Fruit fly (Drosophila melanogaster) whole organism, wandering third instar larva: ENCODE measurements around the gene CG12111.

Source experiments
- Abd-B ChIP-seq: fragments of >200 bp; optimal IDR thresholded peaks from 2 replicates; lab custom pipeline; 2017; ENCODE audit warnings: missing biosample characterization, missing genetic modification characterization
- CrebA ChIP-seq: fragments of 200-800 bp; sonication (Bioruptor generic); optimal IDR thresholded peaks from 2 replicates; lab custom pipeline; 2016; ENCODE audit warnings: missing biosample characterization, mild to moderate bottlenecking, missing genetic modification characterization, borderline replicate concordance
- Dif ChIP-seq: fragments of 200-275, 200-300 bp; sonication (Bioruptor generic); optimal IDR thresholded peaks from 2 replicates; lab custom pipeline; 2018; ENCODE audit warnings: missing biosample characterization, missing genetic modification characterization; ENCODE audit not compliant: partially characterized antibody
- GATAd ChIP-seq: sonication (Bioruptor generic); optimal IDR thresholded peaks from 2 replicates; lab custom pipeline; 2016; ENCODE audit warnings: missing biosample characterization, missing genetic modification characterization
- HLH106 ChIP-seq: fragments of 200-800 bp; optimal IDR thresholded peaks from 3 replicates; lab custom pipeline; 2019; ENCODE audit warnings: missing biosample characterization, mild to moderate bottlenecking, missing genetic modification characterization, moderate library complexity
- Hnf4 ChIP-seq: fragments of 200-800 bp; sonication (Bioruptor generic); optimal IDR thresholded peaks from 2 replicates; lab custom pipeline; 2016; ENCODE audit warnings: missing biosample characterization, mild to moderate bottlenecking, missing genetic modification characterization
- Hr83 ChIP-seq: fragments of 200-300 bp; sonication (Bioruptor generic); optimal IDR thresholded peaks from 2 replicates; lab custom pipeline; 2016; ENCODE audit warnings: missing biosample characterization, mild to moderate bottlenecking, missing genetic modification characterization, moderate library complexity; ENCODE audit not compliant: poor library complexity, severe bottlenecking
- Jra ChIP-seq: sonication (Bioruptor generic); optimal IDR thresholded peaks from 2 replicates; lab custom pipeline; 2016; ENCODE audit warnings: missing biosample characterization, missing genetic modification characterization
- Mio ChIP-seq: sonication (Bioruptor generic); optimal IDR thresholded peaks from 2 replicates; lab custom pipeline; 2016; ENCODE audit warnings: missing biosample characterization, missing genetic modification characterization
- Myc ChIP-seq: fragments of >200 bp; optimal IDR thresholded peaks from 2 replicates; lab custom pipeline; 2017
- N ChIP-seq: fragments of >200 bp; optimal IDR thresholded peaks from 2 replicates; lab custom pipeline; 2018; ENCODE audit warnings: missing biosample characterization, missing external identifiers, missing genetic modification characterization
- OdsH ChIP-seq: fragments of 200-800 bp; sonication (Bioruptor generic); optimal IDR thresholded peaks from 2 replicates; lab custom pipeline; 2016; ENCODE audit warnings: missing biosample characterization, mild to moderate bottlenecking, missing genetic modification characterization
- Rel ChIP-seq, 2 experiments: fragments of 200-800 bp; sonication (Bioruptor generic) in 1 of 2; optimal IDR thresholded peaks; 2 replicates in 1 of 2; 3 replicates in 1 of 2; lab custom pipeline; 2016 to 2019; ENCODE audit warnings: mild to moderate bottlenecking in 2 of 2, missing biosample characterization in 2 of 2, missing genetic modification characterization in 2 of 2, moderate library complexity in 1 of 2
- Sp1 ChIP-seq: fragments of 200-800 bp; sonication (Bioruptor generic); optimal IDR thresholded peaks from 3 replicates; lab custom pipeline; 2019; ENCODE audit warnings: missing biosample characterization, mild to moderate bottlenecking, missing genetic modification characterization, moderate library complexity
- Vsx2 ChIP-seq: fragments of 200-300, 225-300 bp; sonication (Bioruptor generic); optimal IDR thresholded peaks from 2 replicates; lab custom pipeline; 2018; ENCODE audit warnings: missing biosample characterization, missing genetic modification characterization; ENCODE audit not compliant: partially characterized antibody
- br ChIP-seq: fragments of 200-800 bp; sonication (Bioruptor generic); optimal IDR thresholded peaks from 2 replicates; lab custom pipeline; 2016; ENCODE audit warnings: missing biosample characterization, missing genetic modification characterization
- brk ChIP-seq: fragments of 200-800 bp; sonication (Bioruptor generic); optimal IDR thresholded peaks from 2 replicates; lab custom pipeline; 2016; ENCODE audit warnings: missing biosample characterization, mild to moderate bottlenecking, missing genetic modification characterization
- dl ChIP-seq, 2 experiments: fragments of 175-275, 200-275 bp in 1 of 2; fragments of 200-275 bp in 1 of 2; sonication (Bioruptor generic); optimal IDR thresholded peaks; lab custom pipeline; 2018; ENCODE audit warnings: mild to moderate bottlenecking in 2 of 2, missing biosample characterization in 2 of 2, missing genetic modification characterization in 2 of 2, moderate library complexity in 2 of 2; ENCODE audit not compliant: partially characterized antibody in 2 of 2, insufficient read depth in 1 of 2
- dsf ChIP-seq: sonication (Bioruptor generic); optimal IDR thresholded peaks from 2 replicates; lab custom pipeline; 2016; ENCODE audit warnings: missing biosample characterization, missing genetic modification characterization, borderline replicate concordance
- ey ChIP-seq: fragments of 200-800 bp; sonication (Bioruptor generic); optimal IDR thresholded peaks from 2 replicates; lab custom pipeline; 2016; ENCODE audit warnings: missing biosample characterization, missing genetic modification characterization
- foxo ChIP-seq, 2 experiments: fragments of 200-800 bp; sonication (Bioruptor generic); optimal IDR thresholded peaks; 2 replicates in 1 of 2; 3 replicates in 1 of 2; lab custom pipeline; 2016 to 2017; ENCODE audit warnings: missing biosample characterization in 2 of 2, missing genetic modification characterization in 2 of 2
- fru ChIP-seq: fragments of 200-800 bp; sonication (Bioruptor generic); optimal IDR thresholded peaks from 3 replicates; lab custom pipeline; 2016; ENCODE audit warnings: missing biosample characterization, mild to moderate bottlenecking, missing genetic modification characterization
- h ChIP-seq: fragments of 200-800 bp; sonication (Bioruptor generic); optimal IDR thresholded peaks from 3 replicates; lab custom pipeline; 2016; ENCODE audit warnings: missing biosample characterization, mild to moderate bottlenecking, missing genetic modification characterization
- jim ChIP-seq: fragments of 175-275, 200-325 bp; sonication (Bioruptor generic); optimal IDR thresholded peaks from 2 replicates; lab custom pipeline; 2016; ENCODE audit warnings: missing biosample characterization, mild to moderate bottlenecking, missing genetic modification characterization
- psq ChIP-seq: fragments of 200-800 bp; sonication (Bioruptor generic); optimal IDR thresholded peaks from 3 replicates; lab custom pipeline; 2017; ENCODE audit warnings: missing biosample characterization, mild to moderate bottlenecking, missing genetic modification characterization, moderate library complexity
- rgr ChIP-seq: fragments of 200-800 bp; sonication (Bioruptor generic); optimal IDR thresholded peaks from 3 replicates; lab custom pipeline; 2016; ENCODE audit warnings: missing biosample characterization, mild to moderate bottlenecking, missing genetic modification characterization
- sv ChIP-seq: fragments of 200-800 bp; sonication (Bioruptor generic); optimal IDR thresholded peaks from 3 replicates; lab custom pipeline; 2016; ENCODE audit warnings: missing biosample characterization, missing genetic modification characterization
- tai ChIP-seq: sonication (Bioruptor generic); optimal IDR thresholded peaks from 2 replicates; lab custom pipeline; 2016; ENCODE audit warnings: missing biosample characterization, missing genetic modification characterization
- usp ChIP-seq: fragments of >200 bp; optimal IDR thresholded peaks from 2 replicates; lab custom pipeline; 2017; ENCODE audit warnings: missing biosample characterization, missing genetic modification characterization
- woc ChIP-seq: sonication (Bioruptor generic); optimal IDR thresholded peaks from 2 replicates; lab custom pipeline; 2016; ENCODE audit warnings: missing biosample characterization, mild to moderate bottlenecking, missing genetic modification characterization

Gene CG12111

DNA sequence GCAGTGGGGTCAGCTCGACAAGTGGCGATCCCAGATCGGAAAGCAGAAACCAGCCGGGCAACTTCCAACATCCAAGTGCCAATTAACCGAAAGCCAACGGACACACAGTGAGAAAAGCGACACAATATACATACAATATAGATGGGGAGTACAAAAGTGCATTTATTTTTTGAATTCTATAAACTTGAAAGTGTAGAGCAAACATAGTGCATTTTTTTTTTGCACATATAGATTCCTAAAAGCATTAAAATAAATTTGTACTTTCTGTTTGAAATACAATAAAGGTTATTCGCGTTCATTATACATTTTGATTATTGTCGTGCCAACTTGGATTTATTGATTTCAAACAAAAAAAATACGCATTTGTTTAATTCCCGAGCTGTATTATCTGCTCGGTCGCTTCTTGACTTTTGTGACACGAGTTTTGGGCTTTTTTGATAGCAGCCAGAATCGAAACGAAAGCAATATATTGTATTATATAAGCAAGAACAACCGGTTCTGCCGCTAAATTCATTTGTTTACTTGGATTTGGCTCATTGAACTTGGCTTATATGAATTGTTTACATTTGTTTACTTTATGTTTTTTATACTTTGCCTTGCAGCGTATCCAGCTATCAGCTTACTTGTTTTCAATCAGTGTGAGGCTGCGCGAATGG, 2.3 kb upstream of the CG12111 start, which contains the start of gene spirit (continued):
- TF ChIP-seq GATAd (GFP tag; lab: Kevin White, UChicago) (no peak), jim (GFP tag; lab: Kevin White, UChicago) (no peak), sv (GFP tag; lab: Kevin White, UChicago) (no peak), Mio (GFP tag; lab: Kevin White, UChicago) (no peak), Vsx2 (GFP tag; lab: Kevin White, UChicago) (no peak)

dm6 chrX:8571936-8572335, 1.2 kb upstream of the CG12111 start:
- no peak for TF ChIP-seq GATAd (GFP tag; lab: Kevin White, UChicago)
- TF ChIP-seq Abd-B: no peak
- no peak for TF ChIP-seq OdsH (GFP tag; lab: Kevin White, UChicago)
- TF ChIP-seq woc (GFP tag; lab: Kevin White, UChicago): no peak
- TF ChIP-seq Myc: no peak
- no peak for TF ChIP-seq Dif (GFP tag; lab: Kevin White, UChicago)
- no peak for TF ChIP-seq Rel (GFP tag; optimal IDR thresholded peaks at IDR 0.05; lab: Kevin White, UChicago)
- TF ChIP-seq Rel (tag; optimal IDR thresholded peaks at IDR 0.05; lab: Kevin White, UChicago): peak; percentile 93
- TF ChIP-seq dsf: no peak

- TF ChIP-seq tai: no peak
- no peak for TF ChIP-seq Hr83 (GFP tag; lab: Kevin White, UChicago)
- no peak for TF ChIP-seq woc (GFP tag; lab: Kevin White, UChicago)
Observed at dm6 chrX:8569639-8570038, 1.1 kb downstream of the CG12111 start.

DNA sequence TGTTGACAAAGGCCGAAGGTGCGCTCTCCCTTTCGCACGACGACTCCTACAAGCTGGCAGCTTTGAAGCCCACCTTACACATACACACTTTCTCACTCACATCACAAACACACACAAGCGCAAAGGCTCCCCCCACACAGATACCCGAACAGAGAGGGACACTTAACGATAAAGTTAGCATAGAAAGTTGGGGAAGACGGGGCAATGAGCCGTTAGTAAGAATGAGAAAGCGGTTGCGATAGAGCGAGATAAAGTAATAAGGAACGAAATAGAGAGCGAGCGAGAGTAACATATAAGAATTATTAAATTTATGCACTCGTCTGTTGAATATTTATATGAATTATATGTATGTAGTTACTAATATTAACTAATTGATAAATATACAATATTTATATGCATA, 1.7 kb downstream of the CG12111 start:
- TF ChIP-seq Abd-B: no peak
- peak; percentile 7 for TF ChIP-seq brk (GFP tag; lab: Kevin White, UChicago)
- TF ChIP-seq CrebA (GFP tag; lab: Kevin White, UChicago): no peak
- TF ChIP-seq jim (GFP tag; lab: Kevin White, UChicago): no peak
- no peak for TF ChIP-seq rgr
- TF ChIP-seq Dif (GFP tag; lab: Kevin White, UChicago): no peak
- no peak for TF ChIP-seq woc (GFP tag; lab: Kevin White, UChicago)
- TF ChIP-seq dl (GFP tag; optimal IDR thresholded peaks at IDR 0.05; lab: Kevin White, UChicago; ENCODE audit: insufficient read depth in 1 of 2, partially characterized antibody in 2 of 2): no peak
- no peak for TF ChIP-seq fru (GFP tag; lab: Kevin White, UChicago)
- no peak for TF ChIP-seq Rel (GFP tag; optimal IDR thresholded peaks at IDR 0.05; lab: Kevin White, UChicago)
- peak; percentile 28 for TF ChIP-seq Rel (tag; optimal IDR thresholded peaks at IDR 0.05; lab: Kevin White, UChicago)
- TF ChIP-seq N (GFP tag; lab: Kevin White, UChicago): no peak
- no peak for TF ChIP-seq HLH106 (tag; lab: Kevin White, UChicago)
- no peak for TF ChIP-seq OdsH (GFP tag; lab: Kevin White, UChicago)
- TF ChIP-seq Hnf4 (GFP tag; lab: Kevin White, UChicago): no peak

dm6 chrX:8561404-8562397, 9.0 kb downstream of the CG12111 start:
- peak; percentile 66 for TF ChIP-seq br (GFP tag; lab: Kevin White, UChicago)
- no peak for TF ChIP-seq CrebA (GFP tag; lab: Kevin White, UChicago)
- no peak for TF ChIP-seq GATAd (GFP tag; lab: Kevin White, UChicago)
- TF ChIP-seq rgr: peak; percentile 68
- TF ChIP-seq Dif (GFP tag; lab: Kevin White, UChicago): peak; percentile 10
- TF ChIP-seq Vsx2 (GFP tag; lab: Kevin White, UChicago): no peak
- peak; percentile 74 for TF ChIP-seq h (GFP tag; lab: Kevin White, UChicago)
- peak; percentile 29 for TF ChIP-seq woc (GFP tag; lab: Kevin White, UChicago)
- TF ChIP-seq fru (GFP tag; lab: Kevin White, UChicago): peak; percentile 76
- TF ChIP-seq usp (GFP tag; lab: Kevin White, UChicago): no peak
- TF ChIP-seq foxo (GFP tag; optimal IDR thresholded peaks at IDR 0.05; lab: Kevin White, UChicago): peak in 1 of 2 experiments; percentile 61
- no peak for TF ChIP-seq dsf
- TF ChIP-seq N (GFP tag; lab: Kevin White, UChicago): peak; percentile 22
- no peak for TF ChIP-seq Jra (GFP tag; lab: Kevin White, UChicago)
- TF ChIP-seq Hr83 (GFP tag; lab: Kevin White, UChicago): peak; percentile 71
- TF ChIP-seq HLH106 (tag; lab: Kevin White, UChicago): peak; percentile 37
- TF ChIP-seq Myc: no peak
- TF ChIP-seq jim (GFP tag; lab: Kevin White, UChicago): no peak
- TF ChIP-seq brk (GFP tag; lab: Kevin White, UChicago): peak; percentile 32
- peak; percentile 51 for TF ChIP-seq Sp1 (GFP tag; lab: Kevin White, UChicago)
- TF ChIP-seq psq (GFP tag; lab: Kevin White, UChicago): peak; percentile 72
- TF ChIP-seq Hnf4 (GFP tag; lab: Kevin White, UChicago): peak; percentile 70
- peak; percentile 23 for TF ChIP-seq Rel (GFP tag; optimal IDR thresholded peaks at IDR 0.05; lab: Kevin White, UChicago)
- TF ChIP-seq Rel (tag; optimal IDR thresholded peaks at IDR 0.05; lab: Kevin White, UChicago): peak; percentile 44
- TF ChIP-seq ey (GFP tag; lab: Kevin White, UChicago): peak; percentile 48
